Fruit fly (Drosophila melanogaster) whole organism, embryonic: ENCODE results near the gene TFAM.

Experiments
- CG10543 ChIP-seq: fragments of 200-800 bp; sonication (Bioruptor generic); optimal IDR thresholded peaks from 3 replicates; lab custom pipeline; 2017; ENCODE audit warnings: missing biosample characterization, mild to moderate bottlenecking, missing genetic modification characterization, moderate library complexity
- CG10979 ChIP-seq: fragments of 200-800 bp; sonication (Bioruptor generic); optimal IDR thresholded peaks from 2 replicates; lab custom pipeline; 2018; ENCODE audit warnings: missing biosample characterization, mild to moderate bottlenecking, missing genetic modification characterization, moderate library complexity
- CG13296 ChIP-seq: fragments of 200-800 bp; sonication (Bioruptor generic); optimal IDR thresholded peaks from 3 replicates; lab custom pipeline; 2018; ENCODE audit warnings: missing biosample characterization, mild to moderate bottlenecking, missing genetic modification characterization
- CG14710 ChIP-seq: fragments of 200-800 bp; sonication (Bioruptor generic); optimal IDR thresholded peaks from 3 replicates; lab custom pipeline; 2019; ENCODE audit warnings: missing biosample characterization, mild to moderate bottlenecking, missing genetic modification characterization, moderate library complexity
- CG14860 ChIP-seq: fragments of 200-800 bp; sonication (Bioruptor generic); IDR thresholded peaks from 3 replicates; pipeline ENCODE4 v1.3.6; 2022; ENCODE audit warnings: missing biosample characterization, missing genetic modification characterization; ENCODE audit not compliant: partially characterized antibody
- CG15696 ChIP-seq: fragments of 200-800 bp; sonication (Bioruptor generic); optimal IDR thresholded peaks from 2 replicates; lab custom pipeline; 2019; ENCODE audit warnings: missing biosample characterization, mild to moderate bottlenecking, missing genetic modification characterization, moderate library complexity
- CG2202 ChIP-seq: fragments of 200-800 bp; sonication (Bioruptor generic); optimal IDR thresholded peaks from 2 replicates; lab custom pipeline; 2018; ENCODE audit warnings: missing biosample characterization, mild to moderate bottlenecking, missing genetic modification characterization
- CG2875 ChIP-seq: fragments of 200-800 bp; sonication (Bioruptor generic); optimal IDR thresholded peaks from 2 replicates; lab custom pipeline; 2017; ENCODE audit warnings: missing biosample characterization, mild to moderate bottlenecking, missing genetic modification characterization, missing genetic modification reagents
- CG33213 ChIP-seq: fragments of 200-800 bp; sonication (Bioruptor generic); optimal IDR thresholded peaks from 3 replicates; lab custom pipeline; 2016; ENCODE audit warnings: missing biosample characterization, missing genetic modification characterization
- CG33557 ChIP-seq: fragments of 200-800 bp; sonication (Bioruptor generic); optimal IDR thresholded peaks from 2 replicates; lab custom pipeline; 2019; ENCODE audit warnings: missing biosample characterization, mild to moderate bottlenecking, missing genetic modification characterization, moderate library complexity
- CG34376 ChIP-seq: fragments of 200-800 bp; sonication (Bioruptor generic); optimal IDR thresholded peaks from 2 replicates; lab custom pipeline; 2018; ENCODE audit warnings: missing biosample characterization, mild to moderate bottlenecking, missing genetic modification characterization
- CG3726 ChIP-seq: fragments of 200-800 bp; sonication (Bioruptor generic); IDR thresholded peaks from 3 replicates; pipeline ENCODE4, ENCODE4 v1.3.6; 2022; ENCODE audit warnings: missing biosample characterization, missing genetic modification characterization
- CG4328 ChIP-seq: fragments of 200-800 bp; sonication (Bioruptor generic); optimal IDR thresholded peaks from 3 replicates; lab custom pipeline; 2017; ENCODE audit warnings: missing biosample characterization, missing genetic modification reagents, missing genetic modification characterization
- CG4854 ChIP-seq: fragments of 200-800 bp; sonication (Bioruptor generic); optimal IDR thresholded peaks from 2 replicates; lab custom pipeline; 2016; ENCODE audit warnings: missing biosample characterization, missing genetic modification characterization, inconsistent platforms
- CG6272 ChIP-seq: fragments of 200-800 bp; sonication (Bioruptor generic); IDR thresholded peaks from 2 replicates; pipeline ENCODE4 v1.3.6; 2022; ENCODE audit warnings: missing biosample characterization, missing genetic modification characterization
- CG6813 ChIP-seq: fragments of 200-800 bp; sonication (Bioruptor generic); optimal IDR thresholded peaks from 2 replicates; lab custom pipeline; 2017; ENCODE audit warnings: missing biosample characterization, missing genetic modification characterization, mild to moderate bottlenecking, moderate library complexity, missing genetic modification reagents
- CG7745 ChIP-seq: fragments of 200-800 bp; sonication (Bioruptor generic); optimal IDR thresholded peaks from 2 replicates; lab custom pipeline; 2018; ENCODE audit warnings: missing biosample characterization, mild to moderate bottlenecking, missing genetic modification characterization, moderate library complexity
- CG8281 ChIP-seq: fragments of 200-800 bp; sonication (Bioruptor generic); optimal IDR thresholded peaks from 2 replicates; lab custom pipeline; 2018; ENCODE audit warnings: missing biosample characterization, mild to moderate bottlenecking, missing genetic modification characterization, moderate library complexity
- CG8290 ChIP-seq, 3 experiments: fragments of 200-800 bp; sonication (Bioruptor generic); optimal IDR thresholded peaks; 2 replicates each; lab custom pipeline; 2016 to 2019; ENCODE audit warnings: missing biosample characterization in 3 of 3, missing genetic modification characterization in 3 of 3, mild to moderate bottlenecking in 2 of 3, moderate library complexity in 1 of 3
- CkIIα-i1 ChIP-seq: fragments of 200-800 bp; sonication (Bioruptor generic); IDR thresholded peaks from 2 replicates; pipeline ENCODE4 v1.3.6; 2022; ENCODE audit warnings: missing biosample characterization, missing genetic modification characterization
- D ChIP-seq, 2 experiments: fragments of 200-800 bp in 1 of 2; fragments of >200 bp in 1 of 2; sonication (Bioruptor generic) in 1 of 2; optimal IDR thresholded peaks; 2 replicates in 1 of 2; 3 replicates in 1 of 2; lab custom pipeline; 2017; ENCODE audit warnings: mild to moderate bottlenecking in 1 of 2, missing biosample characterization in 1 of 2, missing genetic modification characterization in 1 of 2, missing genetic modification reagents in 1 of 2
- Dfd ChIP-seq, 2 experiments: fragments of >200 bp; optimal IDR thresholded peaks; 2 replicates each; lab custom pipeline; 2017; ENCODE audit warnings: missing biosample characterization in 2 of 2, missing genetic modification characterization in 2 of 2
- Hmx ChIP-seq: fragments of 200-800 bp; sonication (Bioruptor generic); optimal IDR thresholded peaks from 2 replicates; lab custom pipeline; 2016; ENCODE audit warnings: missing biosample characterization, missing genetic modification characterization
- Hr78 ChIP-seq, 2 experiments: fragments of 200-800 bp in 1 of 2; fragments of >200 bp in 1 of 2; sonication (Bioruptor generic) in 1 of 2; optimal IDR thresholded peaks; 2 replicates each; lab custom pipeline; 2017 to 2019; ENCODE audit warnings: missing biosample characterization in 2 of 2, missing genetic modification characterization in 2 of 2, mild to moderate bottlenecking in 1 of 2, moderate library complexity in 1 of 2
- Jarid2 ChIP-seq: fragments of 200-800 bp; sonication (Bioruptor generic); optimal IDR thresholded peaks from 3 replicates; lab custom pipeline; 2017; ENCODE audit warnings: mild to moderate bottlenecking, missing biosample characterization, missing genetic modification reagents, missing genetic modification characterization
- Med ChIP-seq: fragments of 200-800 bp; sonication (Bioruptor generic); peaks from one replicate; lab custom pipeline; 2016; ENCODE audit warnings: missing biosample characterization, missing genetic modification characterization, mild to moderate bottlenecking, inconsistent platforms, moderate library complexity
- NC2α ChIP-seq: fragments of 200-800 bp; sonication (Bioruptor generic); optimal IDR thresholded peaks from 2 replicates; lab custom pipeline; 2016; ENCODE audit warnings: missing biosample characterization, missing genetic modification characterization
- Pdp1 ChIP-seq, 2 experiments: fragments of 200-800 bp; sonication (Bioruptor generic); optimal IDR thresholded peaks; 3 replicates each; lab custom pipeline; 2016; ENCODE audit warnings: missing biosample characterization in 2 of 2, missing genetic modification characterization in 2 of 2, mild to moderate bottlenecking in 1 of 2, moderate library complexity in 1 of 2
- Sry-δ ChIP-seq: fragments of 200-800 bp; sonication (Bioruptor generic); optimal IDR thresholded peaks from 2 replicates; lab custom pipeline; 2016; ENCODE audit warnings: missing biosample characterization, missing genetic modification characterization
- Ssrp ChIP-seq: fragments of 200-800 bp; sonication (Bioruptor generic); optimal IDR thresholded peaks from 2 replicates; lab custom pipeline; 2018; ENCODE audit warnings: missing biosample characterization, mild to moderate bottlenecking, missing genetic modification characterization, moderate library complexity
- amos ChIP-seq: fragments of 200-800 bp; sonication (Bioruptor generic); IDR thresholded peaks from 2 replicates; pipeline ENCODE4 v1.3.6; 2022; ENCODE audit warnings: missing biosample characterization, missing genetic modification characterization; ENCODE audit not compliant: partially characterized antibody
- chinmo ChIP-seq: fragments of 200-800 bp; sonication (Bioruptor generic); IDR thresholded peaks from 4 replicates; pipeline ENCODE4 v1.3.6; 2022; ENCODE audit warnings: missing biosample characterization, missing genetic modification characterization; ENCODE audit not compliant: partially characterized antibody
- dmrt11E ChIP-seq: fragments of 200-800 bp; sonication (Bioruptor generic); optimal IDR thresholded peaks from 3 replicates; lab custom pipeline; 2018; ENCODE audit warnings: missing biosample characterization, mild to moderate bottlenecking, missing genetic modification characterization, moderate library complexity
- dmrt99B ChIP-seq: fragments of 200-800 bp; sonication (Bioruptor generic); optimal IDR thresholded peaks from 2 replicates; lab custom pipeline; 2018; ENCODE audit warnings: missing biosample characterization, mild to moderate bottlenecking, missing genetic modification characterization, moderate library complexity
- fd102C ChIP-seq: fragments of 200-800 bp; sonication (Bioruptor generic); optimal IDR thresholded peaks from 2 replicates; lab custom pipeline; 2018; ENCODE audit warnings: missing biosample characterization, mild to moderate bottlenecking, missing genetic modification characterization, moderate library complexity
- gem ChIP-seq: fragments of 200-800 bp; sonication (Bioruptor generic); optimal IDR thresholded peaks from 2 replicates; lab custom pipeline; 2019; ENCODE audit warnings: missing biosample characterization, mild to moderate bottlenecking, missing genetic modification characterization, moderate library complexity
- grau ChIP-seq: fragments of 200-800 bp; optimal IDR thresholded peaks from 3 replicates; lab custom pipeline; 2019; ENCODE audit warnings: missing biosample characterization, mild to moderate bottlenecking, missing genetic modification characterization, moderate library complexity
- grn ChIP-seq: fragments of 200-800 bp; sonication (Bioruptor generic); optimal IDR thresholded peaks from 3 replicates; lab custom pipeline; 2017; ENCODE audit warnings: missing biosample characterization, missing genetic modification characterization
- gsb-n ChIP-seq: fragments of 200-800 bp; sonication (Bioruptor generic); optimal IDR thresholded peaks from 3 replicates; lab custom pipeline; 2018; ENCODE audit warnings: missing biosample characterization, mild to moderate bottlenecking, missing genetic modification characterization
- h ChIP-seq: fragments of >200 bp; optimal IDR thresholded peaks from 2 replicates; lab custom pipeline; 2017
- mirr ChIP-seq: fragments of 200-800 bp; sonication (Bioruptor generic); optimal IDR thresholded peaks from 3 replicates; lab custom pipeline; 2018; ENCODE audit warnings: missing biosample characterization, mild to moderate bottlenecking, missing genetic modification characterization
- sd ChIP-seq: fragments of 200-800 bp; sonication (Bioruptor generic); optimal IDR thresholded peaks from 3 replicates; lab custom pipeline; 2018; ENCODE audit warnings: missing biosample characterization, mild to moderate bottlenecking, missing genetic modification characterization, moderate library complexity
- sens ChIP-seq: fragments of 200-800 bp; sonication (Bioruptor generic); peaks from one replicate; lab custom pipeline; 2016; ENCODE audit warnings: missing biosample characterization, missing genetic modification characterization
- sim ChIP-seq: fragments of 200-800 bp; sonication (Bioruptor generic); IDR thresholded peaks from 2 replicates; pipeline ENCODE4 v1.3.6; 2022; ENCODE audit warnings: missing biosample characterization, missing genetic modification characterization
- tgo ChIP-seq: fragments of 200-800 bp; sonication (Bioruptor generic); IDR thresholded peaks from 3 replicates; pipeline ENCODE4 v1.3.6; 2022; ENCODE audit warnings: missing biosample characterization, missing genetic modification characterization
- toy ChIP-seq: fragments of 200-800 bp; sonication (Bioruptor generic); IDR thresholded peaks from 2 replicates; pipeline ENCODE4 v1.3.6; 2022; ENCODE audit warnings: missing biosample characterization, missing genetic modification characterization
- unc-4 ChIP-seq: fragments of 200-800 bp; sonication (Bioruptor generic); IDR thresholded peaks from 2 replicates; pipeline ENCODE4 v1.3.6; 2022; ENCODE audit warnings: missing biosample characterization, missing genetic modification characterization; ENCODE audit not compliant: partially characterized antibody
- vfl ChIP-seq: fragments of 200-800 bp; sonication (Bioruptor generic); optimal IDR thresholded peaks from 2 replicates; lab custom pipeline; 2016; ENCODE audit warnings: missing biosample characterization, missing genetic modification characterization
- wek ChIP-seq: fragments of 200-800 bp; sonication (Bioruptor generic); optimal IDR thresholded peaks from 3 replicates; lab custom pipeline; 2018; ENCODE audit warnings: missing biosample characterization, mild to moderate bottlenecking, missing genetic modification characterization, moderate library complexity

TFAM gene

dm6 chr3R:20548255-20548654 lies 28.6 kb downstream of the TFAM start (continued):
- TF ChIP-seq CG4328 (GFP tag; lab: Kevin White, UChicago) (no peak), CG8281 (tag; lab: Kevin White, UChicago) (no peak), CG2875 (peak; percentile 13), chinmo (0 out of 4 replicates have a peak, but pooled peaks have one; percentile 14), CG2202 (tag; lab: Kevin White, UChicago) (peak; percentile 51), gem (peak; percentile 37), CG10979 (tag; lab: Kevin White, UChicago) (peak; percentile 12), Dfd (GFP tag; optimal IDR thresholded peaks at IDR 0.05; lab: Kevin White, UChicago) (no peak), CG14710 (tag; lab: Kevin White, UChicago) (peak; percentile 0), CkIIα-i1 (GFP tag; lab: Robert Waterston, UW) (no peak), CG3726 (GFP tag; lab: Robert Waterston, UW) (no peak), fd102C (GFP tag; lab: Kevin White, UChicago) (peak; percentile 33), h (lab: Kevin White, UChicago) (no peak), vfl (GFP tag; lab: Kevin White, UChicago) (no peak), Sry-δ (GFP tag; lab: Kevin White, UChicago) (no peak), Hmx (GFP tag; lab: Kevin White, UChicago) (no peak), tgo (GFP tag; lab: Robert Waterston, UW) (no peak), CG8290 (GFP tag; optimal IDR thresholded peaks at IDR 0.05; lab: Kevin White, UChicago) (no peak), CG8290 (tag; optimal IDR thresholded peaks at IDR 0.05; lab: Kevin White, UChicago) (peak in 1 of 2 experiments; percentile 22), D (optimal IDR thresholded peaks at IDR 0.05; lab: Kevin White, UChicago) (no peak), D (GFP tag; optimal IDR thresholded peaks at IDR 0.05; lab: Kevin White, UChicago) (no peak), CG14860 (GFP tag; lab: Robert Waterston, UW) (no peak), dmrt99B (no peak), NC2α (no peak), CG6272 (GFP tag; lab: Robert Waterston, UW) (no peak), gsb-n (peak; percentile 26), CG4854 (GFP tag; lab: Kevin White, UChicago) (no peak), sim (GFP tag; lab: Robert Waterston, UW) (no peak), dmrt11E (tag; lab: Kevin White, UChicago) (peak; percentile 75), mirr (GFP tag; lab: Kevin White, UChicago) (peak; percentile 71), Ssrp (tag; lab: Kevin White, UChicago) (no peak), CG6813 (peak; percentile 38), Jarid2 (GFP tag; lab: Kevin White, UChicago) (no peak), CG7745 (tag; lab: Kevin White, UChicago) (peak; percentile 61), Hr78 (GFP tag; optimal IDR thresholded peaks at IDR 0.05; lab: Kevin White, UChicago) (peak in 1 of 2 experiments; percentile 77), CG13296 (GFP tag; lab: Kevin White, UChicago) (no peak), unc-4 (GFP tag; lab: Robert Waterston, UW) (no peak), CG15696 (tag; lab: Kevin White, UChicago) (peak; percentile 76), wek (GFP tag; lab: Kevin White, UChicago) (peak; percentile 1), CG33213 (GFP tag; lab: Kevin White, UChicago) (no peak), sd (tag; lab: Kevin White, UChicago) (no peak), toy (GFP tag; lab: Robert Waterston, UW) (no peak), Pdp1 (GFP tag; optimal IDR thresholded peaks at IDR 0.05; lab: Kevin White, UChicago) (peak in 1 of 2 experiments; percentile 41), Med (GFP tag; lab: Kevin White, UChicago) (peak; percentile 80), sens (peak; percentile 88), CG33557 (GFP tag; lab: Kevin White, UChicago) (peak; percentile 32), amos (no peak), grau (tag; lab: Kevin White, UChicago) (no peak), CG34376 (GFP tag; lab: Kevin White, UChicago) (peak; percentile 22), grn (GFP tag; lab: Kevin White, UChicago) (peak; percentile 28), CG10543 (GFP tag; lab: Kevin White, UChicago) (no peak)
